Fruit fly (Drosophila melanogaster): ENCODE data around the gene CG31937.

Gene CG31937

dm6 chr2L:1723937-1724591 is 5.6 kb upstream of the CG31937 start, which contains the start of gene Rim2 (continued):
- TF ChIP-seq CG17385 (GFP tag; optimal IDR thresholded peaks at IDR 0.05) (no peak), CG8359 (GFP tag; optimal IDR thresholded peaks at IDR 0.05; ENCODE audit: borderline replicate concordance) (no peak), gce (GFP tag; IDR thresholded peaks at IDR 0.05) (no peak), crc (GFP tag; optimal IDR thresholded peaks at IDR 0.05) (no peak), Neu2 (GFP tag; optimal IDR thresholded peaks at IDR 0.05; ENCODE audit: borderline replicate concordance) (no peak), Antp (GFP tag; optimal IDR thresholded peaks at IDR 0.05) (no peak), row (GFP tag; IDR thresholded peaks at IDR 0.05) (peak; percentile 45; the same call in 2 of the 3 replicates), fd102C (GFP tag; optimal IDR thresholded peaks at IDR 0.05) (no peak), tll (GFP tag; optimal IDR thresholded peaks at IDR 0.05) (no peak), zfh2 (GFP tag; optimal IDR thresholded peaks at IDR 0.05) (peak; percentile 23), CG18619 (GFP tag; optimal IDR thresholded peaks at IDR 0.05) (no peak), CG12299 (tag; optimal IDR thresholded peaks at IDR 0.05) (peak; percentile 26), ems (GFP tag; optimal IDR thresholded peaks at IDR 0.05) (no peak), sim (GFP tag; IDR thresholded peaks at IDR 0.05) (no peak), ranshi (GFP tag; IDR thresholded peaks at IDR 0.05) (no peak), Hr39 (optimal IDR thresholded peaks at IDR 0.05) (no peak), CG18262 (tag; optimal IDR thresholded peaks at IDR 0.05) (no peak), hkb (optimal IDR thresholded peaks at IDR 0.05) (peak; percentile 39), hkb (GFP tag; IDR thresholded peaks at IDR 0.05) (no peak), CG33213 (GFP tag; optimal IDR thresholded peaks at IDR 0.05) (peak; percentile 80), CG31441 (GFP tag; IDR thresholded peaks at IDR 0.05) (no peak), CG1602 (GFP tag; optimal IDR thresholded peaks at IDR 0.05) (no peak), bsh (GFP tag; optimal IDR thresholded peaks at IDR 0.05) (no peak), D19A (tag; optimal IDR thresholded peaks at IDR 0.05) (no peak), dan (GFP tag; IDR thresholded peaks at IDR 0.05) (no peak), CG8290 (GFP tag; optimal IDR thresholded peaks at IDR 0.05) (peak; percentile 40), CG8290 (tag; optimal IDR thresholded peaks at IDR 0.05) (peak in 1 of 2 experiments; percentile 68), CG14014 (GFP tag; IDR thresholded peaks at IDR 0.05) (no peak), CG2712 (tag; optimal IDR thresholded peaks at IDR 0.05) (peak; percentile 47), phol (tag; optimal IDR thresholded peaks at IDR 0.05) (peak; percentile 86), sens (GFP tag) (peak; percentile 73), pnt (GFP tag; optimal IDR thresholded peaks at IDR 0.05) (no peak), gcm (GFP tag; optimal IDR thresholded peaks at IDR 0.05) (no peak), CG31388 (GFP tag; optimal IDR thresholded peaks at IDR 0.05) (no peak), CG14667 (GFP tag; IDR thresholded peaks at IDR 0.05) (no peak), btn (GFP tag; optimal IDR thresholded peaks at IDR 0.05) (no peak), Gug (GFP tag; IDR thresholded peaks at IDR 0.05) (no peak), CG10274 (GFP tag; optimal IDR thresholded peaks at IDR 0.05) (no peak), CG1792 (GFP tag; optimal IDR thresholded peaks at IDR 0.05) (peak; percentile 18), CkIIα-i1 (GFP tag; IDR thresholded peaks at IDR 0.05) (no peak), her (GFP tag; optimal IDR thresholded peaks at IDR 0.05) (peak; percentile 99), CG5953 (GFP tag; IDR thresholded peaks at IDR 0.05) (no peak), CG32767 (GFP tag; IDR thresholded peaks at IDR 0.05) (no peak), CG4820 (GFP tag; optimal IDR thresholded peaks at IDR 0.05) (no peak), ci (GFP tag; IDR thresholded peaks at IDR 0.05) (peak; percentile 57; the same call in 2 of the 3 replicates), trem (tag; optimal IDR thresholded peaks at IDR 0.05) (peak; percentile 31), Vsx1 (GFP tag; optimal IDR thresholded peaks at IDR 0.05) (no peak), Deaf1 (tag; optimal IDR thresholded peaks at IDR 0.05) (peak; percentile 13), zen (tag; optimal IDR thresholded peaks at IDR 0.05) (no peak), fru (optimal IDR thresholded peaks at IDR 0.05) (no peak), hth (optimal IDR thresholded peaks at IDR 0.05) (no peak), CHES-1-like (GFP tag; optimal IDR thresholded peaks at IDR 0.05) (peak; percentile 35), pzg (GFP tag; optimal IDR thresholded peaks at IDR 0.05) (peak; percentile 96)

Data from whole organism, embryonic.